Worm (Caenorhabditis elegans) whole organism, early embryonic: Measurements from ENCODE around the gene moc-6.

Experiments
- B0310.2 ChIP-seq: sonication (generic microtip); optimal IDR thresholded peaks from 2 replicates; lab custom pipeline; 2016; ENCODE audit warnings: mild to moderate bottlenecking, missing genetic modification characterization, missing compliant biosample characterization
- aly-1 ChIP-seq: sonication (generic microtip); optimal IDR thresholded peaks from 2 replicates; lab custom pipeline; 2016; ENCODE audit warnings: missing genetic modification characterization, missing compliant biosample characterization
- ama-1 ChIP-seq: fragments of 150-350 bp; optimal IDR thresholded peaks from 2 replicates; lab custom pipeline; 2014
- ceh-13 ChIP-seq: fragments of 200-800 bp; sonication (Bioruptor generic); optimal IDR thresholded peaks from 2 replicates; lab custom pipeline; 2018; ENCODE audit warnings: mild to moderate bottlenecking, missing genetic modification characterization, missing compliant biosample characterization
- ceh-36 ChIP-seq: sonication (generic microtip); optimal IDR thresholded peaks from 2 replicates; lab custom pipeline; 2016; ENCODE audit warnings: missing genetic modification characterization, inconsistent platforms, missing compliant biosample characterization
- ets-7 ChIP-seq: sonication (generic microtip); optimal IDR thresholded peaks from 2 replicates; lab custom pipeline; 2016; ENCODE audit warnings: missing genotype, missing genetic modification characterization, missing compliant biosample characterization
- flt-1 ChIP-seq: fragments of 200-800 bp; sonication (Bioruptor generic); IDR thresholded peaks from 2 replicates; pipeline ENCODE4 v1.3.6; 2022; ENCODE audit warnings: missing genetic modification characterization, missing compliant biosample characterization
- hmg-4 ChIP-seq: fragments of 200-800 bp; sonication (Bioruptor generic); optimal IDR thresholded peaks from 2 replicates; lab custom pipeline; 2018; ENCODE audit warnings: mild to moderate bottlenecking, missing genetic modification characterization, missing compliant biosample characterization
- pes-1 ChIP-seq: fragments of 200-800 bp; sonication (Bioruptor generic); IDR thresholded peaks from 2 replicates; pipeline ENCODE4 v1.3.6; 2022; ENCODE audit warnings: missing genetic modification reagents, missing genetic modification characterization, missing compliant biosample characterization
- scrt-1 ChIP-seq: fragments of 200-800 bp; sonication (Bioruptor generic); IDR thresholded peaks from 2 replicates; pipeline ENCODE4 v1.3.6; 2022; ENCODE audit warnings: missing genetic modification characterization, missing compliant biosample characterization
- sea-1 ChIP-seq: fragments of 200-800 bp; sonication (Bioruptor generic); conservative IDR thresholded peaks from 2 replicates; pipeline ENCODE4 v1.3.6; 2022; ENCODE audit warnings: missing genetic modification characterization, missing compliant biosample characterization
- tbx-11 ChIP-seq: fragments of 200-800 bp; sonication (Bioruptor generic); IDR thresholded peaks from 2 replicates; pipeline ENCODE4 v1.3.6; 2022; ENCODE audit warnings: missing genetic modification characterization, missing compliant biosample characterization
- tra-4 ChIP-seq: sonication (generic microtip); optimal IDR thresholded peaks from 2 replicates; lab custom pipeline; 2017; ENCODE audit warnings: missing genetic modification characterization, missing compliant biosample characterization

ce11 chrIII:5241854-5242253 is 46.1 kb downstream of the moc-6 start:
- TF ChIP-seq ama-1 (lab: Kevin White, UChicago) (no peak), hmg-4 (no peak), ceh-36 (tag; lab: Kevin White, UChicago) (no peak), pes-1 (GFP tag; lab: Robert Waterston, UW) (no peak), B0310.2 (no peak), ceh-13 (GFP tag; lab: Kevin White, UChicago) (no peak), sea-1 (GFP tag; lab: Robert Waterston, UW) (no peak), tra-4 (no peak), scrt-1 (GFP tag; lab: Robert Waterston, UW) (no peak), aly-1 (tag; lab: Kevin White, UChicago) (no peak), tbx-11 (GFP tag; lab: Robert Waterston, UW) (no peak), flt-1 (GFP tag; lab: Robert Waterston, UW) (no peak), ets-7 (tag; lab: Kevin White, UChicago) (no peak)
